Fruit fly (Drosophila melanogaster) S2 (cell line): ENCODE results near the gene Or23a.

ENCODE experiments used
- CG8478 ChIP-seq: fragments of >200 bp; optimal IDR thresholded peaks from 2 replicates; lab custom pipeline; 2018
- CTCF ChIP-seq, 2 experiments: fragments of >200 bp; optimal IDR thresholded peaks; 2 replicates each; lab custom pipeline; 2018

DNA sequence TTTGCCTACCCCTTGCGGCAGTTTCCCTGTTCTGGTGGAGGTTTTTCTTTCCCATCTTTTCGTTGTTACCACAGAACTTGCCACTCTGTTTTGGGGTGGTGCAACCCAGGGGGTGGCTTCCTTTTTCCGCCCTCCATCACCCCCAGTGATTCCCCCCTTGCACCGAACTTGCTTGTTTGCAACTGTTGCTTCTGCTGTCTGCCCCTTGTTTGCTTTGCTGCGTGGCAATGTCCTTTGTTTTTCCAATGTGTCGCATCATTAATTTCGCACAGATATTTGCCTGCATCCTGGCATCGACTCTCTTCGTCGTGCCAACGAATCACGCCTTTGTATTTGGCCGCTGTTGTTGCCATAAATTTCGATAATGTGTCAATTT, 16.9 kb upstream of the Or23a start:
- TF ChIP-seq CG8478 = no peak
- TF ChIP-seq CTCF (optimal IDR thresholded peaks at IDR 0.05; lab: Kevin White, UChicago) = no peak
